Worm (Caenorhabditis elegans) whole organism, L2 larva: ENCODE measurements around the gene slc-5A12.

Experiments used
- F13H6.1 ChIP-seq: sonication (generic microtip); optimal IDR thresholded peaks from 2 replicates; lab custom pipeline; 2016; ENCODE audit warnings: missing genetic modification characterization, missing compliant biosample characterization
- blmp-1 ChIP-seq: sonication (generic microtip); optimal IDR thresholded peaks from 2 replicates; lab custom pipeline; 2017; ENCODE audit warnings: missing genetic modification characterization, mild to moderate bottlenecking, missing compliant biosample characterization, antibody characterized with exemption, moderate library complexity; ENCODE audit not compliant: insufficient read depth
- fos-1 ChIP-seq: fragments of 150-350 bp; optimal IDR thresholded peaks from 2 replicates; lab custom pipeline; 2014; ENCODE audit warnings: missing biosample characterization, missing genetic modification characterization
- mab-5 ChIP-seq: fragments of 150-350 bp; optimal IDR thresholded peaks from 2 replicates; lab custom pipeline; 2014; ENCODE audit warnings: missing biosample characterization, missing genetic modification characterization
- nhr-11 ChIP-seq: fragments of 150-350 bp; optimal IDR thresholded peaks from 2 replicates; lab custom pipeline; 2014; ENCODE audit warnings: missing biosample characterization, missing genetic modification characterization
- nhr-12 ChIP-seq: fragments of 150-350 bp; optimal IDR thresholded peaks from 2 replicates; lab custom pipeline; 2014; ENCODE audit warnings: missing biosample characterization, missing genetic modification characterization
- ztf-1 ChIP-seq: fragments of 200-800 bp; sonication (Bioruptor generic); conservative IDR thresholded peaks from 2 replicates; pipeline ENCODE4 v1.3.6; 2022; ENCODE audit warnings: missing genetic modification characterization, missing compliant biosample characterization
- ztf-4 ChIP-seq: fragments of 150-350 bp; optimal IDR thresholded peaks from 2 replicates; lab custom pipeline; 2014; ENCODE audit warnings: missing biosample characterization, missing genetic modification characterization

ce11 chrIV:11949717-11950116 lies 12.5 kb downstream of the slc-5A12 start, which contains the start of gene hdl-1:
- no peak for TF ChIP-seq mab-5 (tag; lab: Kevin White, UChicago)
- TF ChIP-seq blmp-1: no peak
- TF ChIP-seq ztf-4 (tag; lab: Kevin White, UChicago): no peak
- TF ChIP-seq nhr-11 (tag; lab: Kevin White, UChicago): no peak
- TF ChIP-seq F13H6.1 (tag; lab: Kevin White, UChicago): no peak
- no peak for TF ChIP-seq fos-1 (tag; lab: Kevin White, UChicago)
- no peak for TF ChIP-seq nhr-12
- no peak for TF ChIP-seq ztf-1
